Worm (Caenorhabditis elegans): ENCODE data around the gene 2L52.1.

The 2L52.1 gene

DNA sequence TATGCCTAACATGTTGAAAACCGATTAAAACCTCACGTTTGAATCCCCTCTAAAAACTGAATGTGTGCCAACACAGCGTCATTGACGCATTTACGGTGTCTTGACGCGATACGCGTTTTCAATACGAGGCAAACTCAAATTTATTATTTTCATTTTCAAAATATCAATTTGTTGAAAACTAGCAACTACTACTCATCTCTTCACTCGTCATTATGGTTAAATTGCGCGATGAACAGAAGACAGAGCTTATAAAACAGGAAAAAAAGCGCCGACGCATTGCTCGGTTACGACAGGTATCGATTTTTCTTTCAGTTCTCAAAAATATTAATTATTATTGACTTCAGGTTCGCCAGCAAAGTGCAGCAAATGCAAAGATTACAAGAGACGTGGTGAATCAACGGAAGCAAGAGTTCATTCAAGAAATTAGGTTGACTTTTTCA lies 22.9 kb downstream of the 2L52.1 start, which contains the start of gene enee-1 (continued):
- TF ChIP-seq nhr-43 (tag; optimal IDR thresholded peaks at IDR 0.05; ENCODE audit: poor library complexity, severe bottlenecking) (peak; percentile 91), nhr-11 (tag; optimal IDR thresholded peaks at IDR 0.05) (no peak), elt-3 (tag; optimal IDR thresholded peaks at IDR 0.05) (no peak), pha-4 (tag; optimal IDR thresholded peaks at IDR 0.05) (peak; percentile 93), nhr-25 (tag; optimal IDR thresholded peaks at IDR 0.05) (peak; percentile 89), egl-5 (tag; optimal IDR thresholded peaks at IDR 0.05) (peak; percentile 73), ceh-82 (tag; optimal IDR thresholded peaks at IDR 0.05) (no peak), tbx-2 (tag; optimal IDR thresholded peaks at IDR 0.05) (peak; percentile 82), fos-1 (tag; optimal IDR thresholded peaks at IDR 0.05) (peak; percentile 49), nfya-1 (tag; optimal IDR thresholded peaks at IDR 0.05; ENCODE audit: insufficient read depth) (peak; percentile 90), unc-39 (tag; optimal IDR thresholded peaks at IDR 0.05) (no peak), lsy-12 (tag; optimal IDR thresholded peaks at IDR 0.05) (peak; percentile 77), aly-2 (tag; optimal IDR thresholded peaks at IDR 0.05) (no peak)

DNA sequence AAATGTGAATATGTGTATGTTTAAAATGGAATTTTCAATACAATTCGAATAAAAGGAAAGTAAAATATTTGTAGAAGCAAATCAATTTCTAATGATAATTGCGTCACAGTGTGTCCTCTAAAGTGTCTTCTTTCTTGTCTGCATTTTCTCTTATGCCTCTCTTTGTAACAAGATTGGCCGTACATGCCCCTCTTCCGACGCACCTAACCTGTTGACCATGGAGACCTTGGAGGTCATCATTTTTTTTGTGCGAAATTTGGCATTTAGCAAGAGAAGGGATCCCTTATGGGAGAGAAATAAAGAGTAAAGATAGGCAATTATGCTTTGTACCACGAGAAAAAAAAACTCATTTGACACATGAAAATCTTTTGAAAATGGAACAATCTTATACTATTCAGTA lies 26.6 kb downstream of the 2L52.1 start, which contains the start of gene F23F1.4:
Gene F23F1.4 (minus strand): TSS at position 141 of the 400 bp plus-strand sequence.
- no peak for TF ChIP-seq fos-1 (tag; optimal IDR thresholded peaks at IDR 0.05)
- peak; percentile 62 for TF ChIP-seq nhr-25 (tag; optimal IDR thresholded peaks at IDR 0.05)

DNA sequence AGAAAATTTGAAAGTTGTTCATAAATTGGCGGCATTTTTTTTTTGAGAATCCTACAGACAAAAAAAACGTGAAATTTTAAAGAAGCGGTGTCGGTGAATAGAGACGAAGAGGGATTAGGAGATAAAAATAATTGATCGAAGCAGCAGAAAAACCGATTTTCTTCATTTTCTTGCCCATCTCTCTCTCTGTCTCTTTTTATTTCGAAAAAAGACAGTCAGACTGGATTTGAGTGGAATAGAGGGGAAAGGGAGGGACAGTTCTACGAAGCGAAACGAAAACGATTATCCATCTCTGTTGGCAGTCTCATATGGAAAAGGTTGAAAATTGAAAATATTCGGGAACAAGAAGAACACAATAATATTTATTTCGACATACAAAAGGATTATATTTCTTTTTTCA lies 27.9 kb downstream of the 2L52.1 start:
- TF ChIP-seq nhr-25 (tag; optimal IDR thresholded peaks at IDR 0.05) = peak; percentile 45
- no peak for TF ChIP-seq nhr-76 (tag; optimal IDR thresholded peaks at IDR 0.05)
- no peak for TF ChIP-seq pha-4 (tag; optimal IDR thresholded peaks at IDR 0.05)
- TF ChIP-seq ztf-11 (tag; optimal IDR thresholded peaks at IDR 0.05) = no peak

DNA sequence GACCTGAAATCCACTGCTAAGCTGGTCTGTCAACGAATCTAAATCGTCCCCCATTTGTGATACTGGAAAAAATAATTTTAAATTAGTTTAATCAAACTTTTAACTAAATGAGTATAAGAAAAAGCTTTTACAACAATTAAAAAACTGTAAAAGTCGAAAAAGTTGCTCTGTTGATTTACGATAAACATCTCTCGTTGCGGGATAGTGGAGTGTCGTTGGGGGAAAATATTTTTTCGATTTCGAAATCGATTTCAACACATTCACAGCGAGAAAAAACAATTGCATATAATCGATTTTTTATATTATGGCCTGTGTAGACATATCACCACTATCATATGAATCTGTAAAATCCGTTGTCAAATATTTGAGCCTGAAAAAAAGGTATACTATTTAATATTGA lies 29.9 kb downstream of the 2L52.1 start, which contains the start of the genes F23F1.5 and fbxc-54:
Gene F23F1.5 (minus strand): TSS at position 64 of the 400 bp plus-strand sequence.
Gene fbxc-54 (plus strand): TSS at position 199 of the 400 bp plus-strand sequence.
- TF ChIP-seq nhr-77 (tag; optimal IDR thresholded peaks at IDR 0.05) (no peak), daf-12 (tag; optimal IDR thresholded peaks at IDR 0.05) (no peak), unc-62 (GFP tag; optimal IDR thresholded peaks at IDR 0.05) (no peak), snpc-4 (tag; optimal IDR thresholded peaks at IDR 0.05) (no peak), nhr-76 (tag; optimal IDR thresholded peaks at IDR 0.05) (no peak), lin-39 (tag; optimal IDR thresholded peaks at IDR 0.05) (peak; percentile 2), nhr-28 (tag; optimal IDR thresholded peaks at IDR 0.05) (no peak), mdl-1 (tag; optimal IDR thresholded peaks at IDR 0.05) (no peak), sea-2 (GFP tag; optimal IDR thresholded peaks at IDR 0.05) (no peak), fkh-10 (GFP tag; optimal IDR thresholded peaks at IDR 0.05) (no peak), hmg-11 (tag; optimal IDR thresholded peaks at IDR 0.05) (no peak), egl-5 (tag; optimal IDR thresholded peaks at IDR 0.05) (no peak), nhr-43 (tag; optimal IDR thresholded peaks at IDR 0.05; ENCODE audit: poor library complexity, severe bottlenecking) (no peak), nhr-237 (tag; optimal IDR thresholded peaks at IDR 0.05) (no peak), nfya-1 (tag; optimal IDR thresholded peaks at IDR 0.05; ENCODE audit: insufficient read depth) (peak; percentile 41), R02D3.7 (tag; optimal IDR thresholded peaks at IDR 0.05) (peak; percentile 58), ceh-82 (tag; optimal IDR thresholded peaks at IDR 0.05) (no peak), ztf-11 (tag; optimal IDR thresholded peaks at IDR 0.05) (no peak), pqm-1 (tag; optimal IDR thresholded peaks at IDR 0.05) (no peak), lin-15B (tag; optimal IDR thresholded peaks at IDR 0.05) (peak; percentile 38), aly-2 (tag; optimal IDR thresholded peaks at IDR 0.05) (no peak), ceh-28 (tag; optimal IDR thresholded peaks at IDR 0.05) (peak; percentile 44), ZK546.5 (tag; optimal IDR thresholded peaks at IDR 0.05) (no peak), fkh-2 (tag; optimal IDR thresholded peaks at IDR 0.05) (no peak), nhr-12 (tag; optimal IDR thresholded peaks at IDR 0.05) (no peak), skn-1 (tag; optimal IDR thresholded peaks at IDR 0.05) (no peak), mml-1 (tag; optimal IDR thresholded peaks at IDR 0.05) (no peak), elt-1 (tag; optimal IDR thresholded peaks at IDR 0.05) (no peak)
